Fruit fly (Drosophila melanogaster) ovary, adult (tissue): Measurements from ENCODE around the gene CG12672.

Experiments used
- CG17801 ChIP-seq: fragments of 200-800 bp; optimal IDR thresholded peaks from 2 replicates; lab custom pipeline; 2019; ENCODE audit warnings: missing biosample characterization, mild to moderate bottlenecking, missing genetic modification characterization, moderate library complexity; ENCODE audit not compliant: partially characterized antibody

Gene CG12672

DNA sequence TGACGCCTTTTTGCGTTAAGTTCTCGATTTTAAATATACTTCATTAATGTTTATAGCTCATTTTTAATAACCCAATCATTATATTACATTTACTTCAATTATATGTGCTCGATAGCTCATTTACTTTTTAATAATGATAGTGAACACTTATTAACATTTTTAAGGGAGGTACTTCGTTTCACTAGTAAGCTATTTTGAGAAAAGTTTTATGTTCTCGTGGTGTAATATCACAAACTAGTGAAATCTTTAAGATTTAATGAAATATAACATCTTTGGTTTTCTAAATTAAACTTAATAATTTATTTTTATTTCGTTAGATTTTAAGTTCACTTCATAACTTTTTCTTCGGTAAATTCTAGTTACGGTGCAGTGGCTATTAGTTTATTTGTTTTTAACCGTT is at the start of gene CG12672:
CG12672 (minus strand) TSS at position 101 of the 400 bp plus-strand sequence.
- no peak for TF ChIP-seq CG17801

DNA sequence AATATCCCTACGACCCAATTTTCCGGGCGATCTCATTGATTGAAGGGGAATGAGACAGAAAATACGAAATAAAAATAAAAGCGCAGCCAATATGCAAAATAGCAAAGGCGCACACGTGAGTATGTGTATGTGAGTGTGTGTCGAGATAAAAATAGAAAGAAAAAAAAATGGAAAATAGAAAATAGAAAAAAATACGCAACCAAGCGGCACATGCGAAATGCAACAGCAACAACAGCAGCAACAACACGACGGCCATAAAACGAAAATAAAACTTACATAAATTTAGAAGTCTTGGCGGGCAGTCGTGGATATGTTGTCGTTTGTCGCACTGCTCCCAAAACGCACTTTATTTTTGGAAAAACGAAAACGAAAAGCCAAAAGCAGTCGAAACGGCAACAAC is 49.8 kb upstream of the CG12672 start:
- no peak for TF ChIP-seq CG17801

DNA sequence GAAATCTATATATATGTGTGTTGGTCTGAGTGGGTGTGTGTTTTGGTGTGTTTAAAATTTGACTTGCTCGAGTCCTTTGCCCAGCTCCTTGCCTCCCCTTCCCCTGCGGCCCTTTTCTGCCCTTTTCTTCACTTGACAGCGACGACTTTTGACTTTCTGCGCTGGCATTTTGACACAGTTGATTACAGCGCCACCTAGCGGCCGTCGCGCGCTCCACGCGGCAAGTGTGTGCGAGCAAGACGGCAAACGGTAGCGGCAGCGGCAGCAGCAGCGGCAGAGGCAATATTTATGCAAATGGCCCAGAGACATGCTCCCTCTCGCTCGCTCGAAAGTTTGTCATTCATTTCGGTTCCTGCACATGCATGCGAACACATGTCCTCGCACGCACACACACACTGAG is 44.7 kb upstream of the CG12672 start:
- TF ChIP-seq CG17801: no peak

DNA sequence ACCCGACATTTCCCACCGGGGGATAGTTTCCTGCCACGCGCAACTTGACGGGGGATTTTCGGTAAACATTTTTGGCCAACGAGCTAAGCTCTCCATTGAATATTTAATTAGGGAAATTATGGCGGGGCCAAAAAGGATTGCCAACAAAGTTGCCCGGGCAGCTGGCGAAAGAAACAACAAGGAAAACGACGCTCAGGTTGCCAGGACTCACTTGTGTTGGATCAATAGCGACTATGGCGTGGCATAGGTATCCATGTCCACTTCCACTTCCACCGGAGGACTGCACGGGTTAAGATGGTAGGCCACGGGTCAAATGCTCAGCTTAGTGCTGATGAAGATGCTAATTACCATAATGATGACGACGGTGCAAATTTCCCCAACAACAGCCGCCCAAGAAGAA is 36.3 kb upstream of the CG12672 start, which contains the start of gene CG15373:
CG15373 (plus strand) TSS at position 301 of the 400 bp plus-strand sequence.
- TF ChIP-seq CG17801: no peak

DNA sequence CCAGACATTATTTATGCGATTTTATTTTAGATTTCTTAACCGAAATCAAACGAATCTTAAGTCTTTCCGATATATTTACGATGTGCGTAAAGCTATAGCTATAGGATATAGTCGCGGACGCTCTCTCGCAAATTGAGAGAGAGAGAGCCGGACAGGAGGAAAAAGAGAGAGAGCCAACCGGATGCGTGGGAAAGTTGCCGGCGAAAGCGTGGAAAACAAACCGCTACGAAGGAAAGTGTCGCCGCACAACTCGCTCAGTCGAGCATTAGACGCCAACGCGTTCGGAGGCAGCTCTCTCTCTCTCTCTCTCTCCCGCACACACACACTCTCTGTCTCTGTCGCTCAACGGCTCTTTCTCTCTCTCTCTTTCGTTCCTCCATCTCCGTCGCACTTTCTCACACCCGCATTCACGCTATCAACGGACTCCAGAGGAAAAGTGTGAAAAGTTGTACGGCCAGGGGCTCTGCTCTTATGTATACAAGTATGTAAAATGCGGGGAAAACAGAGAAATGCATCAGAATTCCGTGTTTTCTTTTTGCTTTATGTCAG is 16.3 kb upstream of the CG12672 start, which contains the start of gene CG6867:
CG6867 (plus strand) TSS at position 256 of the 549 bp plus-strand sequence.
- no peak for TF ChIP-seq CG17801

DNA sequence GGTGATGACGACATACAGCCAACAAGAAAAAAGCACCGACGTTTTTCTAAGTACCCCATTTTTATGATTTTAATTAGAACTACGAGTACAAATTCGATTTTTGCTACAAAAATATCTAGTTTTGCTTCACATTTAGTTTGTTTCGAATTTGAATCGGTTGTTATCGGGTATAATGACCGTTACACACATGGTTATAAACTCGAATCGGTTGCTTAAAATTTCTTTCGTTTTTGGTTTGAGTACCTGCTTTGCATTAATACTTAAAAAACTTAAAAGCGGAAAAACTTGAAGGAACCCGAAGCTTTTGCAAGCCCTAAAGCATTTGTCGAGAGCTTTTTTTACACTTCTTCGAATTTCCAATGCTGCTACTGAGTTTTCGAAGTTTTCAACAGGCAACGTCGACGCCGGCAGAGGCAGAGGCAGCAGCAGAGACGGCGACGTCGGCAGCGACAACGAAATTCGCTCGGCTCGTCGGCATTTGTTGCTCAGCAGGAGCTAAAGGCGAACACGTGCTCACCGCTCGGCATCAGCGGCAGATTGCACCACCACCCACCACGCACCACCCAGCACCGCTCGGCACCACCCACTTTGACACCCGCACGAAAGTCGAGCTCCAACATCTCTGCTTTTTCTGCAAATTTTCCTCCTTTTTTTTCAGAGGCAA is 11.2 kb upstream of the CG12672 start:
- no peak for TF ChIP-seq CG17801

DNA sequence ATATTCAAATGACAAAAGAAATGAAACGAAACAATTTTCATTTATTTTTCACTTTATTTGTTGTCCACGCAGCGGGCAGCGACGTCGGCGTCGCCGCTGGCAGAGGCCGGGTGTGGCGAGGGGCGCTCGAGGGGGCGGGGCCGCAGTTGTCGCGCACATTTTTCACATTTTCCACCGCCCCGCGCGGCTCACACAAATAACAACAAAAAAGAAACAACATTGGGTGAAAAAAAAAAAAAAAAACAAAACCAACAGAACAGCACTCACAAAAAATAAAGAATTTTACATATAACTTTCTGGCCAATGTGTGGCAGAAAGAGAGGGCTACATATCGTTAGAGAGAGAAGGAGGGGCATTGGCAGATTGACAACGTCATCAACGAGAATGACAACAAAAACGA is 7.2 kb upstream of the CG12672 start:
- no peak for TF ChIP-seq CG17801

DNA sequence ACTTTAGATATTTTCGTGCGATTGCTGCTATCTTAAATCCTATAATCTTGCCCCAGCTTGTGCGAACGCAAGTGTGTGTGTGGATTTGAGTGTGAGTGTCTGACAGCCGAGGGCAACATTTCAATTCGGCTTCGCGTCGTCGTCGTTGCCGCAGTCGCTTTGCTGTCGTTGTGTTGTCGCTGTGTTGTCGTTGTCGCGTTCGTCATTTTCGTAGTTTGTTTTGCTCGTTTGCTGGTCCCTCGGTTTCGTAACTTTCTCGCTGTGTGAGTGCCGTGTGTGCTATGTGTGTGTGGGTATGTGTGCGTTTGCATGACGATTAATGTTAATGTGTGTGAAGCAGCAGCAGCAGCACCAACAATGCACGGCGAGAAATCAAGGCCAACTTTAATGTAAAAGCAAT is 2.0 kb upstream of the CG12672 start:
- TF ChIP-seq CG17801: no peak

DNA sequence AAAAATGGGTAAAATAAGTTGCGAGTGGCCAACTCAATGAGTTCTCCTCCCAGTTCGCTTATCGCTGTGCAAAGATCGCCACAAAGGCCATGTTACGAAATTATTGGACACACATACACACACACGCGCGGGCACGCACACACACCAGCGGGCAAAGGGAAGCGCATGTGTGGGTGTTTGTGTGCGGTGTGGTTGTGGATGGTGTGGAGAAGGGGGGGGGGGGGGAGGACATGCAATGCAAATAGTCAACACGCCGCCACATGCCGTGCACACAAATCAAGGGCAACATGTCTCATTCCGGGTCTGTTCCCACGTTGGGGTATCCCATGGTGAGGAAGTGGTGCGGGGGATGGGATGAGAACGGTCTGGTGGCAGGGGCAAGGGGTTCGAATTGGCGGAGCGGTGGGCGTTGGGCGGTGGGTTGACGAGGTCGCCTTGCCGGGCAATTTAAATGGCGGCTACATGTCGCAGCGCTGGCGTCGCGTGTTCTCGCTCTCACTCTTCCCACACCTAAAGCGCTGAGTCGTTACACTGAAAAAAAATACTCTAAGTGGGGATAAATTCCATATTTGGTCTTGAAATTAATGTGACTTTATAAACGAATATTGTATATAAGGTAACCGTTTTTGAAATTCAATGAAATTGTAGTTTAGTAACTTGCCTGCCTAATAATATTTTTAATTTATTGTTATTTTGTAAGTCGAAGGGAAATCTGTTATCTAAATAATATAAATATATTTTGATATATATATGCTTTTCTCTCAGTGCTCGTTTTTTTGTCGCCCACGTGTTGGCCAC is 3.4 kb downstream of the CG12672 start:
- no peak for TF ChIP-seq CG17801

DNA sequence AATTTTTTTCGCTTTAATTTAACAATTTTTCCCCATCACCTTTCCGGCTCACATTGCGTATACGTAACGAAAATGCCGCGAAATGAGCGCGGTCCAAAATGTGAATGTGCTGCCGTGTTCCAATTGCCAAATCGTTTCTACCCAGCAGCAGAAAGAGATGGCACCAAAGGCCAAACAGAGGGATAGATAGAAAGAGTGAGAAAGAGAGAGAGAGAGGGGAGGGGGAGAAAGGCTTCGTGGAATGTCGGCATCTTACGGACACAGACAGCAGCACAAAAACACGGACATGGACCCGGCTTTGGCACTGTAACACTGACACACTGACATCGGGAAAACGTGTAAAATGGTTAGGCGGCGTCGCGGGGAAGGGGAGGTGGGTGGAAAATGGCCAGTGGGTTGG is 11.9 kb downstream of the CG12672 start:
- TF ChIP-seq CG17801: no peak

DNA sequence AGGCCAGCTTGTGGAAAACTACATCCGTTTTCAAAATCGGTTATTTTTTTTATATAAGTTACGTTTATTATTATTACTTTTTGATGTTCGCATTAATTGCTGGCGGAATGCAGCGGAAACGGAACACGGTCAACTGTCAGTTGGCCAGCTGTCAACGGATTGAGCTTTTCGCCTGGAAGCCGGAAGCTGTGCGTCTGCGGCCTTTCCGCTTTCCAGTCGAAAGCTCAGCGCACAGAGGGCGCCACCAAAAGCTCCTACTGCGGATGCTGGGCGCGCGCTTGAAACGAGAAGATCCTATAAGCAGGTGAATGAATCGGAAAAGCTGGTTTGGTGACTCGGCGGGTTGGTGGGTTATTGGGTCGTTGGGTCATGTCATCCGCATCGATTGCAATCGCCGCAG is 39.3 kb downstream of the CG12672 start:
- TF ChIP-seq CG17801: no peak

DNA sequence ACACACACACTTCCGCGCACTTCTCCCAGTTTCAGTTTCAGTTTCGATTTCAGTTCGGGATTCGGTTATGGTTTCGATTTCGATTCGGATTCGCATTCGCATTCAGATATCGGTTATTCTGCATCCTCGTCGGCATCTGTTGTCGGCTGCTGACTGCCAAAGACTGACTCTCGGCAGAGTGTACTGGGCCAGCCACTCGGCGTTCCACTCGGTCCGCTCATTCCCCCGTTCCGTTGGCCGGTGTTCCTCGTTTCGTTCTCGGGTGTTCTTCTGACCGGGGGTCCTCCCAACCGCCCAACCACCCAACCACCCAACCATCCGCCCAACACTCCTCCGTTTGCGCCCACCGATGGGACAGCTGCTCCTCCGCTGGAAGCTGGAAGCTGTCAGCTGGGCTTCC is 40.4 kb downstream of the CG12672 start:
- no peak for TF ChIP-seq CG17801

DNA sequence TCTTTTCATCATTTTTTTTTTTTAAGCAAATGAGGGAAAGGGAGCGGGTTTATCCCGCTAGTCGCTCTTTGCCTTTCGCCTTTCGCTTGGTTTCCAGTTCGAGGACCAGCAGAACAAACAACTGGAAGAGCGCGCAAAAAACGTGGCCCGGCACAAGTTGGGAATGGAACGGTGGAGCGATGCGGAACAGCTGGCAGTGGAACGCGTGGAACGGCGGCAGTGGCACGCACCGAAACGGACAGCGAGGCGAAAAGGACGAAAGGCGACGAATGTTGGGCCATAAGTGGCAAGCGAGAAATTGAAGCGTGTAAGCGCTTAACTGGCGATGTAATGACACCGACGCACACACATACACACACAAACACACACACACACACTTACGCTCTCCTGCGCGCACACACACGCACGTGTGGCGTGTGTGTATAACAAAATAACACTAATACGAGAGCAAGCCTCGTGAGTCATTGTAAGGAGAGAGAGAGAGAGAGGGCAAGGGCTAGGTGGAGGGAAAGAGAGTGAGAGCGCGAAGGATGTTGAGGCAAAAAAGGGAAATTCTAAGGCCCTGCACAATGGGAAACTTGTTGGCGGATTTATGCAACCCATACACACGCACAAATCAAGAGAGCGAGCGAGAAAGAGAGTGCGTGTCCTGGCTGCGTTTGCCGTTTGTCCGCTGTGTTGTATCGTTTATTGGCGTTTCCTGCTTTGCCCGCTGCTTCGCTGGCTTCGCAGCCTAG is 44.2 kb downstream of the CG12672 start:
- TF ChIP-seq CG17801: no peak
